Worm (Caenorhabditis elegans) whole organism, early embryonic: ENCODE measurements around the gene W03B1.5.

Experiments
- F13C5.2 ChIP-seq: sonication (generic microtip); optimal IDR thresholded peaks from 2 replicates; lab custom pipeline; 2017; ENCODE audit warnings: mild to moderate bottlenecking, missing genetic modification characterization, inconsistent platforms, missing compliant biosample characterization
- ama-1 ChIP-seq: fragments of 150-350 bp; optimal IDR thresholded peaks from 2 replicates; lab custom pipeline; 2014
- ets-7 ChIP-seq: sonication (generic microtip); optimal IDR thresholded peaks from 2 replicates; lab custom pipeline; 2016; ENCODE audit warnings: missing genotype, missing genetic modification characterization, missing compliant biosample characterization
- hnd-1 ChIP-seq: sonication (generic microtip); optimal IDR thresholded peaks from 2 replicates; lab custom pipeline; 2016; ENCODE audit warnings: missing genetic modification characterization, missing compliant biosample characterization
- pes-1 ChIP-seq: fragments of 200-800 bp; sonication (Bioruptor generic); IDR thresholded peaks from 2 replicates; pipeline ENCODE4 v1.3.6; 2022; ENCODE audit warnings: missing genetic modification reagents, missing genetic modification characterization, missing compliant biosample characterization
- tbx-37 ChIP-seq: fragments of 200-800 bp; sonication (Bioruptor generic); conservative IDR thresholded peaks from 2 replicates; pipeline ENCODE4 v1.3.6; 2022; ENCODE audit warnings: missing genetic modification reagents, missing genetic modification characterization, missing compliant biosample characterization

DNA sequence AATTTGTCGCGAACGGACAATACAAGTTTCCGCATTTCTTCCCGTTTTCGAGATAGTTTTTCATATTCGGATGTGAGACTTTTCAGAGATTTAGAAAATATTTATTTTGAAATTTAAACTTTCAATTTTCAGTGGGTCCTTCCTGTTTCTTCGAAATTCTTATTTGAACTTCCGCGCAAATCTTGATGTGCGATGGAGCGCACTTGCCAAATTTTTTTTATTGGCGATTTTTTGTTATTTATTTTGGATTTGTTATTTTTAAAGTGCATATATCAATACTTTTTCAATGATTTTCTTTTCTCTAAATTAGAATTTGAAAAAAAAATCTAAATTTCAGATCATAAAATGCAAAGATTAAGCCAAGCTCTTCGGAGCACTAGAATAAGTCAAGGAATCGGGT lies 9.1 kb downstream of the W03B1.5 start, which contains the start of gene sars-2:
- no peak for TF ChIP-seq tbx-37 (GFP tag; lab: Robert Waterston, UW)
- TF ChIP-seq ama-1 (lab: Kevin White, UChicago), result no peak
- TF ChIP-seq ets-7 (tag; lab: Kevin White, UChicago), result no peak
- no peak for TF ChIP-seq F13C5.2
- TF ChIP-seq pes-1, result no peak
- TF ChIP-seq hnd-1 (tag; lab: Kevin White, UChicago), result no peak
